Worm (Caenorhabditis elegans) whole organism, L1 larva: ENCODE data around the gene M02D8.6.

Source experiments
- C16A3.4 ChIP-seq: fragments of 150-350 bp; optimal IDR thresholded peaks from 2 replicates; lab custom pipeline; 2014; ENCODE audit warnings: missing biosample characterization, missing genetic modification characterization
- Y116A8C.19 ChIP-seq: sonication (generic microtip); optimal IDR thresholded peaks from 2 replicates; lab custom pipeline; 2016; ENCODE audit warnings: missing compliant biosample characterization, missing genetic modification characterization, borderline replicate concordance
- aha-1 ChIP-seq: fragments of 150-350 bp; optimal IDR thresholded peaks from 2 replicates; lab custom pipeline; 2014; ENCODE audit warnings: missing biosample characterization, missing genetic modification characterization
- aly-2 ChIP-seq: fragments of 150-350 bp; optimal IDR thresholded peaks from 2 replicates; lab custom pipeline; 2014; ENCODE audit warnings: missing biosample characterization, missing genetic modification characterization
- blmp-1 ChIP-seq: fragments of 150-350 bp; optimal IDR thresholded peaks from 2 replicates; lab custom pipeline; 2014; ENCODE audit warnings: missing biosample characterization, missing genetic modification characterization
- ceh-63 ChIP-seq: fragments of 200-800 bp; sonication (Bioruptor generic); optimal IDR thresholded peaks from 2 replicates; lab custom pipeline; 2018; ENCODE audit warnings: mild to moderate bottlenecking, missing genetic modification characterization, missing compliant biosample characterization
- ceh-90 ChIP-seq: sonication (generic microtip); optimal IDR thresholded peaks from 2 replicates; lab custom pipeline; 2016; ENCODE audit warnings: missing genetic modification characterization, missing compliant biosample characterization
- dpl-1 ChIP-seq, 3 experiments: fragments of 150-350 bp in 2 of 3; sonication (generic microtip) in 1 of 3; optimal IDR thresholded peaks; 2 replicates each; lab custom pipeline; 2014 to 2017; ENCODE audit warnings: missing biosample characterization in 3 of 3, missing genetic modification characterization in 3 of 3, missing genetic modification reagents in 3 of 3
- dsc-1 ChIP-seq: sonication (generic microtip); optimal IDR thresholded peaks from 2 replicates; lab custom pipeline; 2016; ENCODE audit warnings: mild to moderate bottlenecking, missing genetic modification characterization, missing compliant biosample characterization
- efl-1 ChIP-seq, 4 experiments: fragments of 150-350 bp; optimal IDR thresholded peaks in 3 of 4; peaks in 1 of 4; 1 replicate in 1 of 4; 2 replicates in 3 of 4; lab custom pipeline; 2014; ENCODE audit warnings: missing biosample characterization in 2 of 4, missing genetic modification characterization in 2 of 4, missing genetic modification reagents in 2 of 4
- efl-3 ChIP-seq: fragments of 200-800 bp; sonication (Bioruptor generic); optimal IDR thresholded peaks from 2 replicates; lab custom pipeline; 2018; ENCODE audit warnings: mild to moderate bottlenecking, missing genetic modification characterization, missing compliant biosample characterization
- egl-13 ChIP-seq: sonication (generic microtip); optimal IDR thresholded peaks from 2 replicates; lab custom pipeline; 2016; ENCODE audit warnings: missing genotype, missing genetic modification reagents, missing genetic modification characterization, missing compliant biosample characterization
- elt-2 ChIP-seq: sonication (generic microtip); optimal IDR thresholded peaks from 2 replicates; lab custom pipeline; 2016; ENCODE audit warnings: missing genetic modification characterization, mild to moderate bottlenecking, inconsistent platforms, missing compliant biosample characterization, missing genetic modification reagents
- ets-5 ChIP-seq: fragments of 200-800 bp; sonication (Bioruptor generic); IDR thresholded peaks from 2 replicates; pipeline ENCODE4 v1.3.6; 2022; ENCODE audit warnings: missing genetic modification characterization, missing compliant biosample characterization
- fkh-10 ChIP-seq: sonication (generic microtip); optimal IDR thresholded peaks from 2 replicates; lab custom pipeline; 2017; ENCODE audit warnings: missing biosample characterization, missing genetic modification reagents, missing genetic modification characterization
- fkh-4 ChIP-seq: sonication (generic microtip); optimal IDR thresholded peaks from 2 replicates; lab custom pipeline; 2016; ENCODE audit warnings: missing compliant biosample characterization, missing genetic modification characterization, borderline replicate concordance
- fkh-8 ChIP-seq: sonication (generic microtip); optimal IDR thresholded peaks from 2 replicates; lab custom pipeline; 2016; ENCODE audit warnings: mild to moderate bottlenecking, missing genetic modification characterization, missing compliant biosample characterization
- hlh-17 ChIP-seq: fragments of 200-800 bp; sonication (Bioruptor generic); optimal IDR thresholded peaks from 2 replicates; lab custom pipeline; 2018; ENCODE audit warnings: missing genetic modification characterization, mild to moderate bottlenecking, missing compliant biosample characterization, moderate library complexity, borderline replicate concordance
- isw-1 ChIP-seq: fragments of 200-800 bp; sonication (Bioruptor generic); IDR thresholded peaks from 2 replicates; pipeline ENCODE4 v1.3.6; 2022; ENCODE audit warnings: missing genetic modification characterization, missing compliant biosample characterization
- jun-1 ChIP-seq: fragments of 150-350 bp; optimal IDR thresholded peaks from 2 replicates; lab custom pipeline; 2014; ENCODE audit warnings: missing biosample characterization, missing genetic modification reagents, missing genetic modification characterization
- lin-13 ChIP-seq: fragments of 150-350 bp; optimal IDR thresholded peaks from 2 replicates; lab custom pipeline; 2014; ENCODE audit warnings: missing biosample characterization, missing genetic modification reagents, missing genetic modification characterization
- lin-14 ChIP-seq: fragments of 200-800 bp; sonication (Bioruptor generic); optimal IDR thresholded peaks from 2 replicates; lab custom pipeline; 2018; ENCODE audit warnings: mild to moderate bottlenecking, missing genetic modification characterization, moderate library complexity, missing compliant biosample characterization
- lin-15B ChIP-seq: fragments of 150-350 bp; sonication (generic microtip); optimal IDR thresholded peaks from 3 replicates; lab custom pipeline; 2014; ENCODE audit warnings: missing biosample characterization, missing genetic modification characterization
- lin-39 ChIP-seq: fragments of 150-350 bp; optimal IDR thresholded peaks from 2 replicates; lab custom pipeline; 2014; ENCODE audit warnings: missing biosample characterization, missing genetic modification reagents, missing genetic modification characterization
- lir-3 ChIP-seq: sonication (generic microtip); optimal IDR thresholded peaks from 2 replicates; lab custom pipeline; 2016; ENCODE audit warnings: mild to moderate bottlenecking, missing genetic modification characterization, moderate library complexity, missing compliant biosample characterization; ENCODE audit not compliant: poor library complexity
- lsy-2 ChIP-seq, 2 experiments: fragments of 150-350 bp; optimal IDR thresholded peaks; 2 replicates each; lab custom pipeline; 2014; ENCODE audit warnings: missing biosample characterization in 2 of 2, missing genetic modification characterization in 2 of 2
- mdl-1 ChIP-seq, 2 experiments: fragments of 150-350 bp; optimal IDR thresholded peaks; 2 replicates each; lab custom pipeline; 2014 to 2017; ENCODE audit warnings: missing biosample characterization in 2 of 2, missing genetic modification characterization in 2 of 2, inconsistent platforms in 1 of 2
- nhr-11 ChIP-seq: fragments of 150-350 bp; optimal IDR thresholded peaks from 2 replicates; lab custom pipeline; 2014; ENCODE audit warnings: missing biosample characterization, missing genetic modification characterization
- nhr-12 ChIP-seq: sonication (generic microtip); optimal IDR thresholded peaks from 2 replicates; lab custom pipeline; 2017; ENCODE audit warnings: missing biosample characterization, missing genetic modification characterization
- nhr-19 ChIP-seq: fragments of 200-800 bp; sonication (Bioruptor generic); conservative IDR thresholded peaks from 2 replicates; pipeline ENCODE4 v1.3.6; 2022; ENCODE audit warnings: missing genetic modification characterization, missing compliant biosample characterization
- nhr-20 ChIP-seq: sonication (generic microtip); optimal IDR thresholded peaks from 2 replicates; lab custom pipeline; 2016; ENCODE audit warnings: mild to moderate bottlenecking, missing genetic modification characterization, missing compliant biosample characterization
- nhr-237 ChIP-seq: fragments of 150-350 bp; optimal IDR thresholded peaks from 2 replicates; lab custom pipeline; 2014; ENCODE audit warnings: missing biosample characterization, missing genetic modification characterization
- nhr-71 ChIP-seq: sonication (generic microtip); optimal IDR thresholded peaks from 2 replicates; lab custom pipeline; 2016; ENCODE audit warnings: mild to moderate bottlenecking, missing genetic modification characterization, moderate library complexity, missing compliant biosample characterization
- nhr-76 ChIP-seq: sonication (generic microtip); optimal IDR thresholded peaks from 2 replicates; lab custom pipeline; 2017; ENCODE audit warnings: missing biosample characterization, missing genetic modification characterization
- nhr-77 ChIP-seq: fragments of 150-350 bp; optimal IDR thresholded peaks from 2 replicates; lab custom pipeline; 2014; ENCODE audit warnings: missing biosample characterization, missing genetic modification characterization
- pag-3 ChIP-seq: sonication (generic microtip); optimal IDR thresholded peaks from 2 replicates; lab custom pipeline; 2017; ENCODE audit warnings: missing genetic modification characterization, mild to moderate bottlenecking, missing compliant biosample characterization, antibody characterized with exemption, borderline replicate concordance; ENCODE audit not compliant: insufficient read depth
- rnt-1 ChIP-seq: sonication (generic microtip); optimal IDR thresholded peaks from 2 replicates; lab custom pipeline; 2016; ENCODE audit warnings: mild to moderate bottlenecking, missing genetic modification characterization, moderate library complexity, missing compliant biosample characterization
- skn-1 ChIP-seq: fragments of 150-350 bp; optimal IDR thresholded peaks from 2 replicates; lab custom pipeline; 2014; ENCODE audit warnings: missing biosample characterization, missing genetic modification characterization
- snpc-4 ChIP-seq: fragments of 150-350 bp; optimal IDR thresholded peaks from 2 replicates; lab custom pipeline; 2014; ENCODE audit warnings: missing biosample characterization, missing genetic modification characterization
- snu-23 ChIP-seq: sonication (generic microtip); optimal IDR thresholded peaks from 2 replicates; lab custom pipeline; 2016; ENCODE audit warnings: missing genetic modification characterization, missing compliant biosample characterization
- sox-4 ChIP-seq: sonication (generic microtip); optimal IDR thresholded peaks from 2 replicates; lab custom pipeline; 2016; ENCODE audit warnings: missing genetic modification characterization, missing compliant biosample characterization
- sup-37 ChIP-seq: fragments of 200-800 bp; sonication (Bioruptor generic); optimal IDR thresholded peaks from 2 replicates; lab custom pipeline; 2018; ENCODE audit warnings: mild to moderate bottlenecking, missing genetic modification characterization, missing compliant biosample characterization
- tbx-2 ChIP-seq: sonication (generic microtip); optimal IDR thresholded peaks from 2 replicates; lab custom pipeline; 2016; ENCODE audit warnings: missing genetic modification characterization, missing compliant biosample characterization
- unc-30 ChIP-seq: sonication (generic microtip); optimal IDR thresholded peaks from 2 replicates; lab custom pipeline; 2017; ENCODE audit warnings: missing biosample characterization, missing genetic modification characterization
- unc-62 ChIP-seq: fragments of 150-350 bp; optimal IDR thresholded peaks from 2 replicates; lab custom pipeline; 2014; ENCODE audit warnings: missing biosample characterization, missing genetic modification reagents, missing genetic modification characterization
- unc-86 ChIP-seq: sonication (generic microtip); optimal IDR thresholded peaks from 2 replicates; lab custom pipeline; 2016; ENCODE audit warnings: missing genetic modification characterization, missing compliant biosample characterization

The M02D8.6 gene

ce11 chrX:8736965-8737464 is 5.3 kb upstream of the M02D8.6 start, which contains the start of gene M02D8.3 (continued):
- TF ChIP-seq rnt-1 (tag; lab: Kevin White, UChicago) (no peak), blmp-1 (peak; percentile 64), fkh-10 (GFP tag; lab: Kevin White, UChicago) (no peak), lsy-2 (tag; optimal IDR thresholded peaks at IDR 0.05; lab: Kevin White, UChicago) (peak in 1 of 2 experiments; percentile 43), jun-1 (tag; lab: Kevin White, UChicago) (no peak), lin-14 (peak; percentile 80), aha-1 (tag; lab: Kevin White, UChicago) (no peak), pag-3 (tag; lab: Kevin White, UChicago) (no peak), nhr-77 (tag; lab: Kevin White, UChicago) (no peak), egl-13 (no peak), tbx-2 (tag; lab: Kevin White, UChicago) (no peak), nhr-237 (tag; lab: Kevin White, UChicago) (no peak), lin-15B (no peak), mdl-1 (tag; optimal IDR thresholded peaks at IDR 0.05; lab: Kevin White, UChicago) (no peak), ceh-63 (GFP tag; lab: Kevin White, UChicago) (no peak), fkh-8 (tag; lab: Kevin White, UChicago) (no peak), hlh-17 (GFP tag; lab: Kevin White, UChicago) (no peak), ets-5 (GFP tag; lab: Robert Waterston, UW) (no peak), elt-2 (tag; lab: Kevin White, UChicago) (no peak), aly-2 (tag; lab: Kevin White, UChicago) (no peak), lin-39 (tag; lab: Kevin White, UChicago) (no peak), unc-86 (tag; lab: Kevin White, UChicago) (no peak), unc-30 (tag; lab: Kevin White, UChicago) (no peak), nhr-11 (tag; lab: Kevin White, UChicago) (no peak)

- TF ChIP-seq snu-23 (GFP tag; lab: Kevin White, UChicago) (peak; percentile 2), lin-14 (peak; percentile 28), rnt-1 (tag; lab: Kevin White, UChicago) (peak; percentile 50), skn-1 (no peak), unc-62 (no peak), nhr-19 (GFP tag; lab: Robert Waterston, UW) (0 out of 2 replicates have a peak, but pooled peaks have one; percentile 12), efl-3 (GFP tag; lab: Kevin White, UChicago) (no peak)
Observed at ce11 chrX:8727306-8727705, 4.4 kb downstream of the M02D8.6 start, which contains the start of gene EGAP4.1. EGAP4.1 (minus strand) TSS chrX:8727406.

- TF ChIP-seq nhr-20 (peak; percentile 59), tbx-2 (tag; lab: Kevin White, UChicago) (peak; percentile 12), egl-13 (no peak), hlh-17 (GFP tag; lab: Kevin White, UChicago) (no peak), efl-1 (optimal IDR thresholded peaks at IDR 0.05; lab: Kevin White, UChicago) (no peak), efl-1 (GFP tag; optimal IDR thresholded peaks at IDR 0.05 in 1 of 2; lab: Kevin White, UChicago) (no peak), snpc-4 (tag; lab: Kevin White, UChicago) (no peak), lir-3 (tag; lab: Kevin White, UChicago) (no peak), rnt-1 (tag; lab: Kevin White, UChicago) (peak; percentile 45), lin-14 (peak; percentile 85), nhr-76 (tag; lab: Kevin White, UChicago) (no peak), mdl-1 (tag; optimal IDR thresholded peaks at IDR 0.05; lab: Kevin White, UChicago) (peak in 1 of 2 experiments; percentile 50), dsc-1 (tag; lab: Kevin White, UChicago) (peak; percentile 66), lsy-2 (tag; optimal IDR thresholded peaks at IDR 0.05; lab: Kevin White, UChicago) (peak in 1 of 2 experiments; percentile 62), isw-1 (GFP tag; lab: Robert Waterston, UW) (no peak), Y116A8C.19 (no peak), fkh-8 (tag; lab: Kevin White, UChicago) (no peak), pag-3 (tag; lab: Kevin White, UChicago) (peak; percentile 97), C16A3.4 (tag; lab: Kevin White, UChicago) (no peak), nhr-11 (tag; lab: Kevin White, UChicago) (no peak), nhr-71 (peak; percentile 80), dpl-1 (GFP tag; optimal IDR thresholded peaks at IDR 0.05; lab: Kevin White, UChicago) (no peak), aha-1 (tag; lab: Kevin White, UChicago) (no peak), sox-4 (tag; lab: Kevin White, UChicago) (no peak), lin-13 (GFP tag; lab: Kevin White, UChicago) (no peak), sup-37 (no peak), nhr-12 (tag; lab: Kevin White, UChicago) (no peak), ceh-90 (tag; lab: Kevin White, UChicago) (no peak), ceh-63 (GFP tag; lab: Kevin White, UChicago) (no peak), jun-1 (tag; lab: Kevin White, UChicago) (no peak), fkh-4 (tag; lab: Kevin White, UChicago) (peak; percentile 34)
Observed at ce11 chrX:8723840-8724239, 7.9 kb downstream of the M02D8.6 start.
